Fruit fly (Drosophila melanogaster): ENCODE measurements around the gene CG31635.
A peak's percentile ranks its signal among the peaks of the same experiment; 100 is the strongest.

Gene CG31635

DNA sequence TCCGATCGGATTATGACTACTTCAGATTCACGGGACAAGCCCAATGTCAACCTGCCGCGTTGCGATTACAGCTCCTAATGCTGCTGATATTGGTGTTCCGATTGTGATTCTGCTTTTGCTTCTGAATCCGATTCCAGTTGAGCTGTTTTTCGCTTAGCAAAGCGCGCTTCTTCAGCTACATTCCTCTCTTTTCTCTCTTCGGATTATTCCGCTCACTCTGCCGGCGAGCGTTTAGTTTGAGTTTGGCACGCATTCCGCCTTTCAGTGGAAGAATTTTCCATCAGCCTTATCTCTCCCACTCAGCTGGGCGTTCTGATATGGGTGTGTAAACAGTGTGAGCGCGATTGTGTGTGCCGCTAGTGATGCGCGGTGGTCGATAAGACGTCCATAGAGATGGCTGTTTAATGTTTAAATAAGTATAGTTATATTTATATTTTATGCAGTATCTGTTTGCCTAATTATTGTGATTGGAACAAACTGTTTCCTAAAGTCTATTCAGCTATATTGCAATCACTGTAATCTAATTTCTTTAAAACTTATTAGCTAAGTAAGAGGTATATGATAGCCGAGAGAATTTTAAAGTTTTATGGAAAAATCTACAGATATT lies 18.9 kb upstream of the CG31635 start, which contains the start of gene Galt (continued):
- TF ChIP-seq Jarid2 (GFP tag; optimal IDR thresholded peaks at IDR 0.05) (peak; percentile 18), Sry-δ (GFP tag; optimal IDR thresholded peaks at IDR 0.05) (peak; percentile 68), Ada2b (GFP tag; IDR thresholded peaks at IDR 0.05) (peak; percentile 21; the same call in 1 of the 2 replicates), Xbp1 (GFP tag; optimal IDR thresholded peaks at IDR 0.05) (peak; percentile 28), Fer2 (tag; optimal IDR thresholded peaks at IDR 0.05) (no peak), ac (GFP tag; optimal IDR thresholded peaks at IDR 0.05) (no peak), CG10979 (tag; optimal IDR thresholded peaks at IDR 0.05) (peak; percentile 32), CG2712 (tag; optimal IDR thresholded peaks at IDR 0.05) (peak; percentile 69), ken (GFP tag; IDR thresholded peaks at IDR 0.05) (no peak), CG3065 (GFP tag; optimal IDR thresholded peaks at IDR 0.05) (no peak), gce (GFP tag; IDR thresholded peaks at IDR 0.05) (no peak), psq (GFP tag; optimal IDR thresholded peaks at IDR 0.05) (peak; percentile 11), aop (GFP tag; IDR thresholded peaks at IDR 0.05) (no peak), CG7271 (tag; optimal IDR thresholded peaks at IDR 0.05) (peak; percentile 35), shn (GFP tag; optimal IDR thresholded peaks at IDR 0.05) (no peak), cg (GFP tag; optimal IDR thresholded peaks at IDR 0.05) (peak; percentile 65), Bteb2 (GFP tag; optimal IDR thresholded peaks at IDR 0.05) (peak; percentile 2), CG12659 (GFP tag; optimal IDR thresholded peaks at IDR 0.05) (peak; percentile 46), da (GFP tag; optimal IDR thresholded peaks at IDR 0.05) (no peak), Awh (GFP tag; IDR thresholded peaks at IDR 0.05) (no peak; the same call in 1 of the 2 replicates), bbx (GFP tag; IDR thresholded peaks at IDR 0.05; ENCODE audit: partially characterized antibody) (peak; percentile 47; the same call in 1 of the 2 replicates), CG6683 (GFP tag; optimal IDR thresholded peaks at IDR 0.05) (no peak), tgo (GFP tag; IDR thresholded peaks at IDR 0.05) (peak; percentile 39; the same call in 1 of the 3 replicates), ATbp (GFP tag; optimal IDR thresholded peaks at IDR 0.05) (no peak), CG13424 (tag; optimal IDR thresholded peaks at IDR 0.05) (peak; percentile 46), Dad (GFP tag; optimal IDR thresholded peaks at IDR 0.05) (no peak), CG1233 (GFP tag; optimal IDR thresholded peaks at IDR 0.05) (peak; percentile 46), fd3F (GFP tag; optimal IDR thresholded peaks at IDR 0.05) (peak; percentile 11), prd (optimal IDR thresholded peaks at IDR 0.05) (no peak), prd (GFP tag; IDR thresholded peaks at IDR 0.05) (0 out of 3 replicates have a peak, but pooled peaks have one; percentile 36), oc (tag; optimal IDR thresholded peaks at IDR 0.05) (no peak), vnd (GFP tag; IDR thresholded peaks at IDR 0.05; ENCODE audit: partially characterized antibody) (peak; percentile 70), CG43689 (GFP tag; IDR thresholded peaks at IDR 0.05) (no peak), Xrp1 (GFP tag; IDR thresholded peaks at IDR 0.05) (peak; percentile 52), CG4707 (GFP tag; optimal IDR thresholded peaks at IDR 0.05) (peak; percentile 2), Scr (GFP tag; IDR thresholded peaks at IDR 0.05; ENCODE audit: partially characterized antibody) (peak; percentile 77), CG42726 (GFP tag; IDR thresholded peaks at IDR 0.05; ENCODE audit: partially characterized antibody) (no peak), CG11085 (GFP tag; IDR thresholded peaks at IDR 0.05) (no peak), Opbp (GFP tag; IDR thresholded peaks at IDR 0.05; ENCODE audit: partially characterized antibody) (peak; percentile 62; the same call in 2 of the 3 replicates), slbo (GFP tag; IDR thresholded peaks at IDR 0.05) (peak; percentile 52; the same call in 1 of the 2 replicates), nerfin-2 (GFP tag; IDR thresholded peaks at IDR 0.05; ENCODE audit: partially characterized antibody) (peak; percentile 86), CG4854 (GFP tag; optimal IDR thresholded peaks at IDR 0.05) (no peak), wek (GFP tag; optimal IDR thresholded peaks at IDR 0.05) (peak; percentile 39), ftz-f1 (GFP tag; optimal IDR thresholded peaks at IDR 0.05) (peak; percentile 22), luna (GFP tag; optimal IDR thresholded peaks at IDR 0.05) (no peak), Ets97D (GFP tag; optimal IDR thresholded peaks at IDR 0.05) (no peak), CG11723 (GFP tag; optimal IDR thresholded peaks at IDR 0.05) (no peak), CG18599 (GFP tag; optimal IDR thresholded peaks at IDR 0.05) (peak; percentile 21), nom (GFP tag; optimal IDR thresholded peaks at IDR 0.05) (peak; percentile 47)

All from whole organism, embryonic.